Fruit fly (Drosophila melanogaster): ENCODE data around the gene Imp.

Imp gene

DNA sequence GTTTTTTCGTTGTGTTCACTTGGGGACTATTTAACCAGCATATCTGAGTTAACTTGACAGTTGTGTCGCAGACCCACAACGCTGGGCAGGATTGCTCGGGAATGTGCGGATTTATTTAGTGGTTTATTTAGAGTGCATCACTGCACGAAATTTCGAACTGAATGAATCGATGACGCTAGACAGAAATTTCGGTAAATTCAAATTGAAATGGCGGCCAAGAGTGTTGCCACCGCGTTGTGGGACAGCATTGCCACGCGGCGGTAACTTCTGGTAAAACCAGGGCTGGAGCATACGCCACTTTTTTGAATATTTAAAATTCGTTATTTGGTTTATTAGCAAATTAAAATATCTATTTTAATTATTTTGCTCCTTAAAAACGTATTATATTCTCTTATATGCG is 30.6 kb upstream of the Imp start, which contains the start of gene feo (continued):
- TF ChIP-seq CG7963 (GFP tag; IDR thresholded peaks at IDR 0.05; ENCODE audit: partially characterized antibody), result no peak

DNA sequence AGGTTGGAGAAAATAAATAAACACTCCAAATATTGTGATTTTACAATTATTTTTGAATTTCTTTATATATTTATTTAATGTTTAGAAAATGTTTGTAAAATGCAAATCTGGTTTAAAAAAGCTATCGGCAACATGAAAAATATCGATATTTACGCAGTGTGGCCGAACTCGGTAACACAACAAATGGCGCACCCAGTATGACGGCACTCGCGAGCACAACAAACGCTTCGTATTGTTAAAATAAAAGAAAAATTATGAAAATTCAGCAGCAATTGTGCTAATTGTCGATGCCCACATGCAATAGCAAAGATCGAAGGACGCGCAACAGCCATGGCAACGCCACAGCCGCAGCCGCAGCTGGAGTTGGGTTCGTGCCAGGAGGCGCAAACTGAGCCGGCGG is 24.5 kb upstream of the Imp start, which contains the start of gene CG2202:
Gene CG2202, plus strand, starts transcription at position 193 of the 400 bp plus-strand sequence.
- TF ChIP-seq CG2116 (GFP tag; optimal IDR thresholded peaks at IDR 0.05), result peak; percentile 97
- TF ChIP-seq CG12659 (GFP tag; optimal IDR thresholded peaks at IDR 0.05), result peak; percentile 29
- TF ChIP-seq YL-1 (GFP tag; optimal IDR thresholded peaks at IDR 0.05), result peak; percentile 39
- peak; percentile 5 for TF ChIP-seq CG2202 (tag; optimal IDR thresholded peaks at IDR 0.05)
- no peak for TF ChIP-seq tap (tag; optimal IDR thresholded peaks at IDR 0.05)
- peak; percentile 77 for TF ChIP-seq Scr (GFP tag; IDR thresholded peaks at IDR 0.05; ENCODE audit: partially characterized antibody)
- TF ChIP-seq Doc3 (GFP tag; IDR thresholded peaks at IDR 0.05; ENCODE audit: partially characterized antibody), result 0 out of 3 replicates have a peak, but pooled peaks have one; percentile 51
- TF ChIP-seq az2 (GFP tag; optimal IDR thresholded peaks at IDR 0.05), result no peak
- peak; percentile 68; the same call in 2 of the 3 replicates for TF ChIP-seq HLH4C (GFP tag; IDR thresholded peaks at IDR 0.05; ENCODE audit: partially characterized antibody)
- TF ChIP-seq CG8765 (GFP tag; IDR thresholded peaks at IDR 0.05), result no peak
- no peak for TF ChIP-seq fru (optimal IDR thresholded peaks at IDR 0.05)
- TF ChIP-seq trem (tag; optimal IDR thresholded peaks at IDR 0.05), result peak; percentile 58
- TF ChIP-seq CG14965 (GFP tag; optimal IDR thresholded peaks at IDR 0.05; ENCODE audit: borderline replicate concordance), result no peak
- no peak for TF ChIP-seq HHEX (GFP tag; optimal IDR thresholded peaks at IDR 0.05)
- peak; percentile 3 for TF ChIP-seq Sry-β (GFP tag; optimal IDR thresholded peaks at IDR 0.05)
- TF ChIP-seq CG2129 (GFP tag; IDR thresholded peaks at IDR 0.05; ENCODE audit: partially characterized antibody), result peak; percentile 44
- peak; percentile 72 for TF ChIP-seq inv (GFP tag; IDR thresholded peaks at IDR 0.05; ENCODE audit: partially characterized antibody)
- TF ChIP-seq CG8478 (optimal IDR thresholded peaks at IDR 0.05), result no peak
- TF ChIP-seq CG10267 (tag; optimal IDR thresholded peaks at IDR 0.05), result peak; percentile 25
- TF ChIP-seq knrl (GFP tag; IDR thresholded peaks at IDR 0.05; ENCODE audit: partially characterized antibody), result peak; percentile 74
- TF ChIP-seq nerfin-2 (GFP tag; IDR thresholded peaks at IDR 0.05; ENCODE audit: partially characterized antibody), result 0 out of 2 replicates have a peak, but pooled peaks have one; percentile 55
- no peak for TF ChIP-seq NC2α (GFP tag; optimal IDR thresholded peaks at IDR 0.05)
- TF ChIP-seq D19A (tag; optimal IDR thresholded peaks at IDR 0.05), result no peak
- TF ChIP-seq CG15011 (GFP tag; optimal IDR thresholded peaks at IDR 0.05), result no peak
- TF ChIP-seq bbx (GFP tag; IDR thresholded peaks at IDR 0.05; ENCODE audit: partially characterized antibody), result peak; percentile 61
- TF ChIP-seq gfzf (GFP tag; optimal IDR thresholded peaks at IDR 0.05), result peak; percentile 74
- TF ChIP-seq CG8924 (tag; optimal IDR thresholded peaks at IDR 0.05), result peak; percentile 30
- TF ChIP-seq unc-4 (GFP tag; IDR thresholded peaks at IDR 0.05; ENCODE audit: partially characterized antibody), result peak; percentile 74
- TF ChIP-seq Ets65A (GFP tag), result peak; percentile 78
- TF ChIP-seq tgo (GFP tag; IDR thresholded peaks at IDR 0.05), result no peak
- peak; percentile 24 for TF ChIP-seq CG15514 (GFP tag; optimal IDR thresholded peaks at IDR 0.05)
- TF ChIP-seq Sin3A (optimal IDR thresholded peaks at IDR 0.05), result peak; percentile 24
- peak; percentile 69 for TF ChIP-seq hbn (GFP tag; IDR thresholded peaks at IDR 0.05; ENCODE audit: partially characterized antibody)
- no peak for TF ChIP-seq CG4328 (GFP tag; optimal IDR thresholded peaks at IDR 0.05)
- TF ChIP-seq CG15601 (tag; optimal IDR thresholded peaks at IDR 0.05), result peak; percentile 30
- no peak for TF ChIP-seq zfh2 (GFP tag; optimal IDR thresholded peaks at IDR 0.05)
- TF ChIP-seq MESR4 (GFP tag; optimal IDR thresholded peaks at IDR 0.05), result peak; percentile 72
- TF ChIP-seq stwl (tag; optimal IDR thresholded peaks at IDR 0.05), result peak; percentile 59
- TF ChIP-seq Ets97D (GFP tag; optimal IDR thresholded peaks at IDR 0.05), result peak; percentile 16
- peak; percentile 64; the same call in 1 of the 3 replicates for TF ChIP-seq Opbp (GFP tag; IDR thresholded peaks at IDR 0.05; ENCODE audit: partially characterized antibody)
- TF ChIP-seq CG12391 (tag; optimal IDR thresholded peaks at IDR 0.05), result peak; percentile 17
- TF ChIP-seq E2f1 (GFP tag; IDR thresholded peaks at IDR 0.05), result no peak
- TF ChIP-seq Doc2 (GFP tag; IDR thresholded peaks at IDR 0.05), result no peak
- no peak for TF ChIP-seq en (GFP tag; optimal IDR thresholded peaks at IDR 0.05)
- TF ChIP-seq CG7963 (GFP tag; IDR thresholded peaks at IDR 0.05; ENCODE audit: partially characterized antibody), result peak; percentile 64; the same call in 1 of the 3 replicates
- TF ChIP-seq Dll (GFP tag; IDR thresholded peaks at IDR 0.05; ENCODE audit: partially characterized antibody), result peak; percentile 79
- TF ChIP-seq cas (GFP tag; IDR thresholded peaks at IDR 0.05), result no peak
